Worm (Caenorhabditis elegans) whole organism, L4 larva: ENCODE measurements around the gene nhr-262.

Experiments
- F37D6.2 ChIP-seq: sonication (generic microtip); optimal IDR thresholded peaks from 2 replicates; lab custom pipeline; 2016; ENCODE audit warnings: mild to moderate bottlenecking, missing genetic modification characterization, missing compliant biosample characterization
- ZK337.2 ChIP-seq: fragments of 200-800 bp; sonication (Bioruptor generic); IDR thresholded peaks from 2 replicates; pipeline ENCODE4 v1.3.6; 2022; ENCODE audit warnings: missing genetic modification reagents, missing genetic modification characterization, missing compliant biosample characterization
- aha-1 ChIP-seq: fragments of 150-350 bp; peaks from one replicate; lab custom pipeline; 2014; ENCODE audit warnings: missing biosample characterization, missing genetic modification characterization
- ama-1 ChIP-seq: fragments of 150-350 bp; optimal IDR thresholded peaks from 2 replicates; lab custom pipeline; 2014; ENCODE audit warnings: inconsistent platforms, mixed read lengths
- attf-4 ChIP-seq: sonication (generic microtip); optimal IDR thresholded peaks from 3 replicates; lab custom pipeline; 2017; ENCODE audit warnings: missing biosample characterization, missing genetic modification characterization
- ceh-28 ChIP-seq: fragments of 150-350 bp; optimal IDR thresholded peaks from 2 replicates; lab custom pipeline; 2014; ENCODE audit warnings: missing biosample characterization, missing genetic modification reagents, missing genetic modification characterization
- ceh-82 ChIP-seq: sonication (generic microtip); optimal IDR thresholded peaks from 2 replicates; lab custom pipeline; 2017; ENCODE audit warnings: missing biosample characterization, missing genetic modification characterization
- ces-1 ChIP-seq: fragments of 150-350 bp; sonication (generic microtip); optimal IDR thresholded peaks from 4 replicates; lab custom pipeline; 2014; ENCODE audit warnings: missing biosample characterization, missing genetic modification reagents, missing genetic modification characterization
- ctbp-1 ChIP-seq: fragments of 200-800 bp; sonication (Bioruptor generic); IDR thresholded peaks from 2 replicates; pipeline ENCODE4 v1.3.6; 2022; ENCODE audit warnings: missing genetic modification reagents, missing genetic modification characterization, missing compliant biosample characterization
- daf-19 ChIP-seq: fragments of 200-800 bp; sonication (Bioruptor generic); conservative IDR thresholded peaks from 2 replicates; pipeline ENCODE4 v1.3.6; 2022; ENCODE audit warnings: missing genetic modification characterization, missing compliant biosample characterization
- dmd-6 ChIP-seq: fragments of 200-800 bp; sonication (Bioruptor generic); IDR thresholded peaks from 2 replicates; pipeline ENCODE4 v1.3.6; 2022; ENCODE audit warnings: missing genetic modification reagents, missing genetic modification characterization, missing compliant biosample characterization
- dmd-8 ChIP-seq: fragments of 200-800 bp; sonication (Bioruptor generic); IDR thresholded peaks from 2 replicates; pipeline ENCODE4 v1.3.6; 2022; ENCODE audit warnings: missing genetic modification characterization, missing compliant biosample characterization
- dve-1 ChIP-seq: sonication (generic microtip); optimal IDR thresholded peaks from 2 replicates; lab custom pipeline; 2017; ENCODE audit warnings: antibody characterized with exemption, mild to moderate bottlenecking, missing genetic modification characterization, missing compliant biosample characterization; ENCODE audit not compliant: insufficient read depth
- hmg-1.1 ChIP-seq: fragments of 200-800 bp; sonication (Bioruptor generic); IDR thresholded peaks from 2 replicates; pipeline ENCODE4 v1.3.6; 2022; ENCODE audit warnings: missing genetic modification reagents, missing genetic modification characterization, missing compliant biosample characterization
- mep-1 ChIP-seq: fragments of 150-350 bp; sonication (generic microtip); optimal IDR thresholded peaks from 3 replicates; lab custom pipeline; 2014; ENCODE audit warnings: missing biosample characterization, missing genetic modification characterization
- nhr-10 ChIP-seq: fragments of 150-350 bp; optimal IDR thresholded peaks from 2 replicates; lab custom pipeline; 2014; ENCODE audit warnings: missing biosample characterization, missing genetic modification characterization
- nhr-11 ChIP-seq: fragments of 150-350 bp; optimal IDR thresholded peaks from 2 replicates; lab custom pipeline; 2014; ENCODE audit warnings: missing biosample characterization, missing genetic modification characterization
- nhr-25 ChIP-seq: sonication (generic microtip); optimal IDR thresholded peaks from 2 replicates; lab custom pipeline; 2017; ENCODE audit warnings: missing genetic modification characterization, mild to moderate bottlenecking, missing compliant biosample characterization, antibody characterized with exemption, moderate library complexity, borderline replicate concordance; ENCODE audit not compliant: insufficient read depth
- nhr-28 ChIP-seq: fragments of 150-350 bp; optimal IDR thresholded peaks from 2 replicates; lab custom pipeline; 2014; ENCODE audit warnings: missing biosample characterization, missing genetic modification characterization
- nhr-42 ChIP-seq: fragments of 200-800 bp; sonication (Bioruptor generic); IDR thresholded peaks from 2 replicates; pipeline ENCODE4 v1.3.6; 2022; ENCODE audit warnings: missing genetic modification characterization, missing compliant biosample characterization
- nhr-76 ChIP-seq: fragments of 150-350 bp; optimal IDR thresholded peaks from 2 replicates; lab custom pipeline; 2014; ENCODE audit warnings: missing biosample characterization, missing genetic modification characterization
- php-3 ChIP-seq: fragments of 200-800 bp; sonication (Bioruptor generic); IDR thresholded peaks from 2 replicates; pipeline ENCODE4 v1.3.6; 2022; ENCODE audit warnings: missing genetic modification reagents, missing genetic modification characterization, missing compliant biosample characterization
- pqm-1 ChIP-seq: sonication (generic microtip); optimal IDR thresholded peaks from 2 replicates; lab custom pipeline; 2017; ENCODE audit warnings: missing biosample characterization, missing genetic modification characterization
- snpc-1.2 ChIP-seq: fragments of 200-800 bp; sonication (Bioruptor generic); IDR thresholded peaks from 2 replicates; pipeline ENCODE4 v1.3.6; 2022; ENCODE audit warnings: missing genetic modification reagents, missing genetic modification characterization, missing compliant biosample characterization
- snpc-4 ChIP-seq: fragments of 150-350 bp; optimal IDR thresholded peaks from 2 replicates; lab custom pipeline; 2014; ENCODE audit warnings: missing biosample characterization, missing genetic modification characterization
- spr-3 ChIP-seq: fragments of 200-800 bp; sonication (Bioruptor generic); optimal IDR thresholded peaks from 2 replicates; lab custom pipeline; 2018; ENCODE audit warnings: mild to moderate bottlenecking, missing genetic modification characterization, missing compliant biosample characterization
- unc-62 ChIP-seq, 3 experiments: fragments of 150-350 bp in 1 of 3; sonication (generic microtip); optimal IDR thresholded peaks in 2 of 3; peaks in 1 of 3; 1 replicate in 1 of 3; 2 replicates in 2 of 3; lab custom pipeline; 2014 to 2017; ENCODE audit warnings: missing biosample characterization in 3 of 3, missing genetic modification characterization in 3 of 3, missing genetic modification reagents in 3 of 3, missing genotype in 1 of 3
- vab-7 ChIP-seq: fragments of 200-800 bp; sonication (Bioruptor generic); IDR thresholded peaks from 2 replicates; pipeline ENCODE4 v1.3.6; 2022; ENCODE audit warnings: missing genetic modification reagents, missing genetic modification characterization, missing compliant biosample characterization
- zfp-2 ChIP-seq: sonication (generic microtip); optimal IDR thresholded peaks from 2 replicates; lab custom pipeline; 2016; ENCODE audit warnings: mild to moderate bottlenecking, missing genetic modification characterization, missing compliant biosample characterization
- zip-2 ChIP-seq: fragments of 150-350 bp; optimal IDR thresholded peaks from 2 replicates; lab custom pipeline; 2014; ENCODE audit warnings: missing biosample characterization, missing genetic modification characterization

The nhr-262 gene

DNA sequence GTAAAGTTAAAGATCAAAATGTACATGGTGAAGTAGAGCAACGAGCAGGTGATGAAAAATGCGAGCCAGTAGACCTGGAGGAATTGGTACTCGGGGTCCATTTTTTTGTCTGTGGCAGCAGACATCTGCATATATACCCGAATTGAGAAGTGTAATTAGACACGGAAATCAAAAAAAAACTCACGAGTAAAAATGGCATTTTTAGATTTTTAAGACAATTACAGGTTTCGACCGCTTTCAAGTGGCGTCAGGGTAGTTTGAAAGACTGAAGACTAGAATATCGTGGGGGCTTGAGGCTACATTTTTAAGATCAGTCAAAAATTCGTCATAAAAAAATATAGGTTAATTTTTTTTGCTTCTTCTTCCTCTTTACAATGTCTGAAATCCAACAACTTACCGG is 2.0 kb upstream of the nhr-262 start, which contains the start of gene srd-68:
Gene srd-68 (minus strand): TSS at position 101 of the 400 bp plus-strand sequence.
- TF ChIP-seq nhr-25 (tag; lab: Kevin White, UChicago): no peak
- no peak for TF ChIP-seq dmd-8 (GFP tag; lab: Robert Waterston, UW)
- TF ChIP-seq mep-1 (tag; lab: Kevin White, UChicago): no peak
- TF ChIP-seq dve-1 (tag; lab: Kevin White, UChicago): no peak
- TF ChIP-seq vab-7 (GFP tag; lab: Robert Waterston, UW): no peak
- no peak for TF ChIP-seq snpc-1.2 (GFP tag; lab: Robert Waterston, UW)
- no peak for TF ChIP-seq F37D6.2
- no peak for TF ChIP-seq dmd-6 (GFP tag; lab: Robert Waterston, UW)
- no peak for TF ChIP-seq ceh-82
- no peak for TF ChIP-seq nhr-11 (tag; lab: Kevin White, UChicago)
- no peak for TF ChIP-seq php-3 (GFP tag; lab: Robert Waterston, UW)

ce11 chrV:16909871-16910270 is 5.2 kb downstream of the nhr-262 start, which contains the start of gene F09C6.16:
Gene F09C6.16, minus strand, starts transcription at chrV:16909971.
- TF ChIP-seq unc-62 (GFP tag; optimal IDR thresholded peaks at IDR 0.05 in 1 of 2; lab: Kevin White, UChicago) (peak in 1 of 2 experiments; percentile 6), unc-62 (tag; optimal IDR thresholded peaks at IDR 0.05; lab: Kevin White, UChicago) (no peak), nhr-10 (tag; lab: Kevin White, UChicago) (no peak)

DNA sequence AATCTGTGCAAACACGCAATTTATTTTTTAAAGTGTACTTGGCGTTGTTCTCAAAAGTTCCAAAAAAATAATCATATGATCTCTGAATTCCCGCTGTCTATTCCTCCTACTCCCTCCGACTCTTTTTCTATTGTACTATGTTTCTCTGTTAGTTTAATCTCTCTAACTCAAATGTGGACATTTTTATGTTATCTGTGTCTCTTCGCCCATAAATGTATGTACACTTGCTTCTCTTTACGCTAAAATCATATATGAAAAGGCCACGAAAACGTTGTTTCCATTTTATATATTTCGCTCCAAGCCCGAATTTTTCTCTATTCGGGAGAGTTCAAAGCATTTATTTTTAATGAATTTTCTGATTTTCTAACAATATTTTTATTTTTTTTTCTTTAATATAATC is 6.2 kb downstream of the nhr-262 start:
- TF ChIP-seq dmd-6 (GFP tag; lab: Robert Waterston, UW): 0 out of 2 replicates have a peak, but pooled peaks have one; percentile 20
- TF ChIP-seq zfp-2 (tag; lab: Kevin White, UChicago): no peak

DNA sequence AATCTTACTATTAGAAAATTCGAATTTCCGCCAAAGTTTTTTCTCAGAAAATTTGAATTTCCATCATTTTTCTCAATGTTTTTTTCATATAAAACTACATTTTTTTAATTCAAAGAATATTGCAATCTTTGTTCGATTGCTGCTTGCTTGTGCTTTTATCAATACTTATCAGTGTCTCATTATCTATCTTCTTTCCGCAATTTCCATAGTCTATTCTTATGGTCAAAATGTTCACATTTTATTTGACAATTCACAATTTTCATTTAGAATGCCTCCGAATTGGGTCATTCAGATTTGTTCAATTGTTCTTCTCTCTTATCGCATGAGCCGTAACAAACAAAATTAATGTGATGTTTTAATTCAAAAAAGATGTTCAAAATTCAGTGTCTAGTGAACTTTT is 6.6 kb downstream of the nhr-262 start:
- TF ChIP-seq pqm-1 (peak; percentile 69), ama-1 (no peak), zip-2 (no peak), attf-4 (tag; lab: Kevin White, UChicago) (no peak), dmd-6 (GFP tag; lab: Robert Waterston, UW) (peak; percentile 54; the same call in 1 of the 2 replicates), nhr-28 (peak; percentile 49), snpc-4 (tag; lab: Kevin White, UChicago) (no peak)

ce11 chrV:16911934-16912333 is 7.2 kb downstream of the nhr-262 start, which contains the start of gene nhr-116:
Gene nhr-116, plus strand, starts transcription at chrV:16912234.
- TF ChIP-seq dmd-8 (GFP tag; lab: Robert Waterston, UW) (no peak), daf-19 (GFP tag; lab: Robert Waterston, UW) (no peak), attf-4 (tag; lab: Kevin White, UChicago) (no peak), spr-3 (GFP tag; lab: Kevin White, UChicago) (no peak), nhr-42 (GFP tag; lab: Robert Waterston, UW) (no peak), ZK337.2 (no peak), hmg-1.1 (no peak)
- TF ChIP-seq, all 104 proteins: peak for 0

DNA sequence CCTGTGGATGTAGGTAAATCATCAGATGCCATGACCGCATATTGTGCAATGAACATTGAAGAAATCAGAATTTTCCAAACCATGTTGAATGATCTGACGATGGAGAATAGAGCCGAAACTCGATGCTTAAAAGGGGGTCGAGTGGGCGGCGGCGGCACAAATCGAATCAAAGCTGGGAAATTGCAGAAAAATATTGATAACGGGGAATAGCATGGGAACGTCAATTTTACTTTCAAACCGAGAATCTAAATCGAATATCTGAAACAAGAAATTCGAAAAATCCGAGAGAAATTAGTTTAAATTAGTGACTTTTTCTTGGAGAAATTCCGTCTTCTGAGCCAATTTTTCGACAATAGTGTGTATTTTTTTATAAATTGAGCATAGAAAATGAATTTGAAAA is 11.4 kb downstream of the nhr-262 start, which contains the start of gene F09C6.10:
Gene F09C6.10 (minus strand): TSS at position 101 of the 400 bp plus-strand sequence.
- TF ChIP-seq ces-1 (GFP tag; lab: Kevin White, UChicago): no peak
- no peak for TF ChIP-seq nhr-76 (tag; lab: Kevin White, UChicago)
- no peak for TF ChIP-seq ceh-28 (tag; lab: Kevin White, UChicago)
- TF ChIP-seq ctbp-1: no peak

DNA sequence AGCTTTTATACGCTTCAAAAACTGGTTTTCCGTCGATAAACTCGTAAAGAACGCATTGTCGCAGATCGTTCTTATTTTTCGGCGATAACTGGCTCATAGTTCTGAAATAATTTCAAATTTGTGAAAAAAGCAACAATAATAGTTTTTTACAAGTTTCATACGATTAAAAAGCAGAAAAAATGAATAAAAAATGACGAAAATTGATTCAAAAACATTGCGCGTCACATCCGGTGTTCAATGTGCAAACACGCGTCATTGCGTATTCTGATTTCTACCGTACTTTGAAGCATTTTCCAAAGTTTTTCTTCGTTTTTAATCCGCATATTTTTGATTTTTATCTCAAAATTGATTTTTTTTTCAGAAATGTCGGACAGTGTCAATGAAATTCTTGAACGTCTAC is 13.7 kb downstream of the nhr-262 start, which contains the start of the genes fbxa-206 and Y102A5C.2:
Gene fbxa-206 (minus strand): TSS at position 101 of the 400 bp plus-strand sequence.
Gene Y102A5C.2 (plus strand): TSS at position 354 of the 400 bp plus-strand sequence.
- TF ChIP-seq nhr-76 (tag; lab: Kevin White, UChicago) (no peak), aha-1 (tag; lab: Kevin White, UChicago) (peak; percentile 18)
- TF ChIP-seq, all 104 proteins: peak for 1
